Fruit fly (Drosophila melanogaster): ENCODE results near the gene LManVI.

Gene LManVI

dm6 chr2L:8794151-8794550 is 13.1 kb upstream of the LManVI start:
- TF ChIP-seq Blimp-1 (GFP tag; optimal IDR thresholded peaks at IDR 0.05), result no peak
- TF ChIP-seq CG6808 (GFP tag; optimal IDR thresholded peaks at IDR 0.05), result no peak
- no peak for TF ChIP-seq eg (GFP tag; IDR thresholded peaks at IDR 0.05)
- no peak for TF ChIP-seq CG3032 (tag; optimal IDR thresholded peaks at IDR 0.05)
- TF ChIP-seq Sox14 (GFP tag; optimal IDR thresholded peaks at IDR 0.05), result no peak
- no peak for TF ChIP-seq Sox102F (GFP tag; optimal IDR thresholded peaks at IDR 0.05)
- TF ChIP-seq Sox15 (GFP tag; optimal IDR thresholded peaks at IDR 0.05), result no peak
- no peak for TF ChIP-seq CG11294 (GFP tag; IDR thresholded peaks at IDR 0.05)
- TF ChIP-seq dac (GFP tag; optimal IDR thresholded peaks at IDR 0.05), result no peak
- no peak for TF ChIP-seq spab (GFP tag; optimal IDR thresholded peaks at IDR 0.05)
- TF ChIP-seq Hr38 (GFP tag; optimal IDR thresholded peaks at IDR 0.05), result no peak
- TF ChIP-seq CG6163 (GFP tag; IDR thresholded peaks at IDR 0.05), result no peak

- TF ChIP-seq CG4318 (GFP tag; optimal IDR thresholded peaks at IDR 0.05), result no peak
- no peak for TF ChIP-seq CG3919 (GFP tag; optimal IDR thresholded peaks at IDR 0.05)
- TF ChIP-seq Ets96B (tag; optimal IDR thresholded peaks at IDR 0.05), result no peak
- TF ChIP-seq CG8319 (GFP tag; optimal IDR thresholded peaks at IDR 0.05), result no peak
- no peak for TF ChIP-seq svp (GFP tag)
- TF ChIP-seq lz (GFP tag; optimal IDR thresholded peaks at IDR 0.05), result no peak
- TF ChIP-seq cyc (GFP tag; optimal IDR thresholded peaks at IDR 0.05), result no peak
- no peak for TF ChIP-seq CG11294 (GFP tag; IDR thresholded peaks at IDR 0.05)
- TF ChIP-seq dac (GFP tag; optimal IDR thresholded peaks at IDR 0.05), result no peak
- no peak for TF ChIP-seq CG6792 (GFP tag; optimal IDR thresholded peaks at IDR 0.05)
- no peak for TF ChIP-seq Blimp-1 (GFP tag; optimal IDR thresholded peaks at IDR 0.05)
- no peak for TF ChIP-seq salr (GFP tag; optimal IDR thresholded peaks at IDR 0.05)
- TF ChIP-seq CG3032 (tag; optimal IDR thresholded peaks at IDR 0.05), result no peak
Observed at dm6 chr2L:8791703-8792102, 10.7 kb upstream of the LManVI start.

dm6 chr2L:8787575-8787974 is 6.5 kb upstream of the LManVI start:
- TF ChIP-seq CG8319 (GFP tag; optimal IDR thresholded peaks at IDR 0.05), result no peak
- TF ChIP-seq Eip93F (GFP tag; optimal IDR thresholded peaks at IDR 0.05), result no peak
- peak; percentile 14 for TF ChIP-seq topi (GFP tag; optimal IDR thresholded peaks at IDR 0.05)
- no peak for TF ChIP-seq CG15336 (GFP tag; IDR thresholded peaks at IDR 0.05)
- no peak for TF ChIP-seq Hr39 (GFP tag; optimal IDR thresholded peaks at IDR 0.05)
- TF ChIP-seq CG10631 (GFP tag; optimal IDR thresholded peaks at IDR 0.05), result no peak
- peak; percentile 13 for TF ChIP-seq Smox (GFP tag; optimal IDR thresholded peaks at IDR 0.05)
- TF ChIP-seq Sox15 (GFP tag; optimal IDR thresholded peaks at IDR 0.05), result no peak
- peak; percentile 72 for TF ChIP-seq svp (GFP tag)
- peak; percentile 33 for TF ChIP-seq Eip78C (GFP tag)
- no peak for TF ChIP-seq dsx (GFP tag; optimal IDR thresholded peaks at IDR 0.05; ENCODE audit: poor library complexity, severe bottlenecking)
- no peak for TF ChIP-seq CG3919 (GFP tag; optimal IDR thresholded peaks at IDR 0.05)
- TF ChIP-seq acj6 (GFP tag; optimal IDR thresholded peaks at IDR 0.05), result no peak

dm6 chr2L:8784731-8785130 is 3.7 kb upstream of the LManVI start:
- TF ChIP-seq CG6276 (GFP tag; optimal IDR thresholded peaks at IDR 0.05) (no peak), salr (GFP tag; optimal IDR thresholded peaks at IDR 0.05) (no peak), esn (GFP tag; optimal IDR thresholded peaks at IDR 0.05) (no peak), CG10669 (GFP tag; optimal IDR thresholded peaks at IDR 0.05) (no peak), eg (GFP tag; IDR thresholded peaks at IDR 0.05) (no peak)

- TF ChIP-seq CG1621 (tag; optimal IDR thresholded peaks at IDR 0.05), result no peak
- TF ChIP-seq CG6163 (GFP tag; IDR thresholded peaks at IDR 0.05), result no peak
- TF ChIP-seq CG8632 (GFP tag; optimal IDR thresholded peaks at IDR 0.05), result no peak
- TF ChIP-seq eg (GFP tag; IDR thresholded peaks at IDR 0.05), result no peak
- TF ChIP-seq Hr38 (GFP tag; optimal IDR thresholded peaks at IDR 0.05), result no peak
- TF ChIP-seq dac (GFP tag; optimal IDR thresholded peaks at IDR 0.05), result no peak
- TF ChIP-seq Eip78C (GFP tag), result no peak
- TF ChIP-seq lz (GFP tag; optimal IDR thresholded peaks at IDR 0.05), result no peak
- no peak for TF ChIP-seq CG11762 (GFP tag; optimal IDR thresholded peaks at IDR 0.05; ENCODE audit: insufficient read depth)
- no peak for TF ChIP-seq Eip75B (GFP tag; optimal IDR thresholded peaks at IDR 0.05)
- no peak for TF ChIP-seq Gug (GFP tag; IDR thresholded peaks at IDR 0.05)
- no peak for TF ChIP-seq Met (GFP tag; optimal IDR thresholded peaks at IDR 0.05)
- TF ChIP-seq Hr4 (GFP tag; optimal IDR thresholded peaks at IDR 0.05), result no peak
Observed at dm6 chr2L:8782400-8782799, 1.3 kb upstream of the LManVI start, which contains the start of gene CG42710. Gene CG42710 (minus strand): TSS chr2L:8782500.
